Worm (Caenorhabditis elegans) whole organism, young adult: ENCODE results near the gene pfd-5.

Source experiments
- C17E4.6 ChIP-seq: fragments of 200-800 bp; sonication (Bioruptor generic); IDR thresholded peaks from 2 replicates; pipeline ENCODE4 v1.3.6; 2022; ENCODE audit warnings: missing genetic modification reagents, missing genetic modification characterization, missing compliant biosample characterization
- F10E7.11 ChIP-seq: sonication (generic microtip); optimal IDR thresholded peaks from 2 replicates; lab custom pipeline; 2017; ENCODE audit warnings: mild to moderate bottlenecking, missing genetic modification characterization, moderate library complexity, missing compliant biosample characterization
- F39B2.1 ChIP-seq: fragments of 200-800 bp; sonication (Bioruptor generic); IDR thresholded peaks from 2 replicates; pipeline ENCODE4 v1.3.6; 2022; ENCODE audit warnings: missing genetic modification reagents, missing genetic modification characterization, missing compliant biosample characterization
- F57A8.1 ChIP-seq: fragments of 200-800 bp; sonication (Bioruptor generic); optimal IDR thresholded peaks from 2 replicates; lab custom pipeline; 2018; ENCODE audit warnings: mild to moderate bottlenecking, missing genetic modification characterization, moderate library complexity, missing compliant biosample characterization
- T07F8.4 ChIP-seq: sonication (generic microtip); optimal IDR thresholded peaks from 2 replicates; lab custom pipeline; 2016; ENCODE audit warnings: mild to moderate bottlenecking, missing genetic modification characterization, moderate library complexity, missing compliant biosample characterization
- Y53F4B.3 ChIP-seq: fragments of 200-800 bp; sonication (Bioruptor generic); IDR thresholded peaks from 2 replicates; pipeline ENCODE4 v1.3.6; 2022; ENCODE audit warnings: missing genetic modification reagents, missing genetic modification characterization, missing compliant biosample characterization
- Y53G8AR.9 ChIP-seq: fragments of 200-800 bp; sonication (Bioruptor generic); conservative IDR thresholded peaks from 2 replicates; pipeline ENCODE4 v1.3.6; 2022; ENCODE audit warnings: missing genetic modification reagents, missing genetic modification characterization, missing compliant biosample characterization
- Y67H2A.10 ChIP-seq: fragments of 200-800 bp; sonication (Bioruptor generic); conservative IDR thresholded peaks from 2 replicates; pipeline ENCODE4 v1.3.6; 2022; ENCODE audit warnings: missing genetic modification reagents, missing genetic modification characterization, missing compliant biosample characterization
- athp-1 ChIP-seq: sonication (generic microtip); optimal IDR thresholded peaks from 2 replicates; lab custom pipeline; 2017; ENCODE audit warnings: mild to moderate bottlenecking, missing genetic modification characterization, missing compliant biosample characterization
- ccch-3 ChIP-seq: fragments of 200-800 bp; sonication (Bioruptor generic); optimal IDR thresholded peaks from 2 replicates; lab custom pipeline; 2018; ENCODE audit warnings: mild to moderate bottlenecking, missing genetic modification characterization, missing compliant biosample characterization
- cebp-1 ChIP-seq, 2 experiments: fragments of 200-800 bp in 1 of 2; sonication (Bioruptor generic) in 1 of 2; sonication (generic microtip) in 1 of 2; IDR thresholded peaks in 1 of 2; optimal IDR thresholded peaks in 1 of 2; 2 replicates each; pipeline versions ENCODE4 v1.3.6 to Lab custom; 2017 to 2022; ENCODE audit warnings: missing compliant biosample characterization in 2 of 2, missing genetic modification characterization in 2 of 2, mild to moderate bottlenecking in 1 of 2, missing genetic modification reagents in 1 of 2, moderate library complexity in 1 of 2
- cebp-2 ChIP-seq: fragments of 200-800 bp; sonication (Bioruptor generic); IDR thresholded peaks from 2 replicates; pipeline ENCODE4 v1.3.6; 2022; ENCODE audit warnings: missing genetic modification characterization, missing compliant biosample characterization
- ceh-79 ChIP-seq: sonication (generic microtip); optimal IDR thresholded peaks from 2 replicates; lab custom pipeline; 2017; ENCODE audit warnings: mild to moderate bottlenecking, missing genetic modification characterization, missing compliant biosample characterization
- die-1 ChIP-seq: sonication (generic microtip); optimal IDR thresholded peaks from 2 replicates; lab custom pipeline; 2016; ENCODE audit warnings: missing genotype, mild to moderate bottlenecking, missing genetic modification characterization, missing compliant biosample characterization
- dox-1 ChIP-seq: fragments of 200-800 bp; sonication (Bioruptor generic); IDR thresholded peaks from 2 replicates; pipeline ENCODE4 v1.3.6; 2022; ENCODE audit warnings: missing genetic modification reagents, missing genetic modification characterization, missing compliant biosample characterization
- dpff-1 ChIP-seq: sonication (generic microtip); optimal IDR thresholded peaks from 2 replicates; lab custom pipeline; 2017; ENCODE audit warnings: mild to moderate bottlenecking, missing genetic modification characterization, missing compliant biosample characterization
- dpl-1 ChIP-seq: fragments of 150-350 bp; optimal IDR thresholded peaks from 2 replicates; lab custom pipeline; 2014; ENCODE audit warnings: missing biosample characterization, missing genetic modification reagents, missing genetic modification characterization
- egl-44 ChIP-seq: fragments of 200-800 bp; sonication (Bioruptor generic); IDR thresholded peaks from 2 replicates; pipeline ENCODE4 v1.3.6; 2022; ENCODE audit warnings: missing genetic modification reagents, missing genetic modification characterization, missing compliant biosample characterization
- egrh-3 ChIP-seq: fragments of 200-800 bp; sonication (Bioruptor generic); IDR thresholded peaks from 2 replicates; pipeline ENCODE4 v1.3.6; 2022; ENCODE audit warnings: missing genetic modification reagents, missing genetic modification characterization, missing compliant biosample characterization
- ets-4 ChIP-seq: fragments of 200-800 bp; sonication (Bioruptor generic); optimal IDR thresholded peaks from 2 replicates; lab custom pipeline; 2018; ENCODE audit warnings: mild to moderate bottlenecking, missing genetic modification characterization, missing compliant biosample characterization
- hmg-1.2 ChIP-seq: fragments of 200-800 bp; sonication (Bioruptor generic); IDR thresholded peaks from 2 replicates; pipeline ENCODE4 v1.3.6; 2022; ENCODE audit warnings: missing genetic modification reagents, missing genetic modification characterization, missing compliant biosample characterization
- hmg-20 ChIP-seq: fragments of 200-800 bp; sonication (Bioruptor generic); IDR thresholded peaks from 2 replicates; pipeline ENCODE4 v1.3.6; 2022; ENCODE audit warnings: missing genetic modification reagents, missing genetic modification characterization, missing compliant biosample characterization
- hsf-1 ChIP-seq: fragments of 200-800 bp; sonication (Bioruptor generic); IDR thresholded peaks from 2 replicates; pipeline ENCODE4 v1.3.6; 2022; ENCODE audit warnings: missing genetic modification reagents, missing genetic modification characterization, missing compliant biosample characterization
- lin-26 ChIP-seq: fragments of 200-800 bp; sonication (Bioruptor generic); IDR thresholded peaks from 2 replicates; pipeline ENCODE4 v1.3.6; 2022; ENCODE audit warnings: missing genetic modification reagents, missing genetic modification characterization, missing compliant biosample characterization
- lin-40 ChIP-seq: sonication (generic microtip); optimal IDR thresholded peaks from 2 replicates; lab custom pipeline; 2016; ENCODE audit warnings: missing genetic modification characterization, mild to moderate bottlenecking, missing compliant biosample characterization, missing genotype, missing genetic modification reagents
- lsy-27 ChIP-seq: sonication (generic microtip); optimal IDR thresholded peaks from 2 replicates; lab custom pipeline; 2017; ENCODE audit warnings: missing genetic modification characterization, mild to moderate bottlenecking, missing compliant biosample characterization, antibody characterized with exemption, missing genotype, borderline replicate concordance; ENCODE audit not compliant: insufficient read depth
- madf-3 ChIP-seq: fragments of 200-800 bp; sonication (Bioruptor generic); IDR thresholded peaks from 2 replicates; pipeline ENCODE4 v1.3.6; 2022; ENCODE audit warnings: missing genetic modification reagents, missing genetic modification characterization, missing compliant biosample characterization
- madf-6 ChIP-seq: fragments of 200-800 bp; sonication (Bioruptor generic); IDR thresholded peaks from 2 replicates; pipeline ENCODE4 v1.3.6; 2022; ENCODE audit warnings: missing genetic modification reagents, missing genetic modification characterization, missing compliant biosample characterization
- mcd-1 ChIP-seq: fragments of 200-800 bp; sonication (Bioruptor generic); IDR thresholded peaks from 2 replicates; pipeline ENCODE4 v1.3.6; 2022; ENCODE audit warnings: missing genetic modification reagents, missing genetic modification characterization, missing compliant biosample characterization
- mes-4 ChIP-seq: sonication (generic microtip); optimal IDR thresholded peaks from 2 replicates; lab custom pipeline; 2016; ENCODE audit warnings: missing genotype, missing genetic modification characterization, missing compliant biosample characterization
- mxl-1 ChIP-seq: sonication (generic microtip); optimal IDR thresholded peaks from 2 replicates; lab custom pipeline; 2016; ENCODE audit warnings: missing genetic modification characterization, missing compliant biosample characterization
- nfya-1 ChIP-seq: sonication (generic microtip); optimal IDR thresholded peaks from 2 replicates; lab custom pipeline; 2017; ENCODE audit warnings: antibody characterized with exemption, missing compliant biosample characterization, missing genetic modification characterization, borderline replicate concordance; ENCODE audit not compliant: insufficient read depth
- nfya-2 ChIP-seq: fragments of 200-800 bp; sonication (Bioruptor generic); IDR thresholded peaks from 2 replicates; pipeline ENCODE4 v1.3.6; 2022; ENCODE audit warnings: missing genetic modification reagents, missing genetic modification characterization, missing compliant biosample characterization
- nhr-90 ChIP-seq: sonication (generic microtip); optimal IDR thresholded peaks from 2 replicates; lab custom pipeline; 2016; ENCODE audit warnings: missing genotype, mild to moderate bottlenecking, missing genetic modification characterization, missing compliant biosample characterization
- pbrm-1 ChIP-seq: fragments of 200-800 bp; sonication (Bioruptor generic); IDR thresholded peaks from 2 replicates; pipeline ENCODE4 v1.3.6; 2022; ENCODE audit warnings: missing genetic modification reagents, missing genetic modification characterization, missing compliant biosample characterization
- pha-4 ChIP-seq: fragments of 150-350 bp; sonication (generic microtip); optimal IDR thresholded peaks from 2 replicates; lab custom pipeline; 2014; ENCODE audit warnings: missing biosample characterization, missing genetic modification reagents, missing genetic modification characterization
- rpc-1 ChIP-seq, 2 experiments: fragments of 150-350 bp in 1 of 2; sonication (generic microtip) in 1 of 2; optimal IDR thresholded peaks; 2 replicates each; lab custom pipeline; 2014 to 2018; ENCODE audit warnings: missing biosample characterization in 1 of 2, missing genetic modification characterization in 1 of 2, missing genetic modification reagents in 1 of 2, missing genotype in 1 of 2
- sdz-38 ChIP-seq: sonication (generic microtip); optimal IDR thresholded peaks from 2 replicates; lab custom pipeline; 2016; ENCODE audit warnings: missing genotype, missing genetic modification characterization, missing compliant biosample characterization
- snpc-1.1 ChIP-seq: sonication (generic microtip); optimal IDR thresholded peaks from 2 replicates; lab custom pipeline; 2017; ENCODE audit warnings: missing genetic modification characterization, mild to moderate bottlenecking, missing compliant biosample characterization, antibody characterized with exemption, moderate library complexity, missing genotype, missing genetic modification reagents; ENCODE audit not compliant: insufficient read depth
- sptf-2 ChIP-seq: fragments of 200-800 bp; sonication (Bioruptor generic); optimal IDR thresholded peaks from 2 replicates; lab custom pipeline; 2018; ENCODE audit warnings: mild to moderate bottlenecking, missing genetic modification characterization, missing compliant biosample characterization
- tlf-1 ChIP-seq: fragments of 200-800 bp; sonication (Bioruptor generic); optimal IDR thresholded peaks from 2 replicates; lab custom pipeline; 2018; ENCODE audit warnings: mild to moderate bottlenecking, missing genetic modification characterization, missing compliant biosample characterization
- unc-130 ChIP-seq: sonication (generic microtip); optimal IDR thresholded peaks from 2 replicates; lab custom pipeline; 2016; ENCODE audit warnings: missing genetic modification reagents, missing genetic modification characterization, missing compliant biosample characterization
- zim-3 ChIP-seq: sonication (generic microtip); optimal IDR thresholded peaks from 2 replicates; lab custom pipeline; 2017; ENCODE audit warnings: mild to moderate bottlenecking, missing genetic modification characterization, moderate library complexity, missing compliant biosample characterization
- ztf-22 ChIP-seq: fragments of 200-800 bp; sonication (Bioruptor generic); optimal IDR thresholded peaks from 2 replicates; lab custom pipeline; 2018; ENCODE audit warnings: mild to moderate bottlenecking, missing genetic modification characterization, moderate library complexity, missing compliant biosample characterization
- ztf-25 ChIP-seq: fragments of 200-800 bp; sonication (Bioruptor generic); IDR thresholded peaks from 2 replicates; pipeline ENCODE4 v1.3.6; 2022; ENCODE audit warnings: missing genetic modification reagents, missing genetic modification characterization, missing compliant biosample characterization
- ztf-3 ChIP-seq: fragments of 200-800 bp; sonication (Bioruptor generic); optimal IDR thresholded peaks from 2 replicates; lab custom pipeline; 2018; ENCODE audit warnings: mild to moderate bottlenecking, missing genetic modification characterization, missing compliant biosample characterization

The pfd-5 gene

DNA sequence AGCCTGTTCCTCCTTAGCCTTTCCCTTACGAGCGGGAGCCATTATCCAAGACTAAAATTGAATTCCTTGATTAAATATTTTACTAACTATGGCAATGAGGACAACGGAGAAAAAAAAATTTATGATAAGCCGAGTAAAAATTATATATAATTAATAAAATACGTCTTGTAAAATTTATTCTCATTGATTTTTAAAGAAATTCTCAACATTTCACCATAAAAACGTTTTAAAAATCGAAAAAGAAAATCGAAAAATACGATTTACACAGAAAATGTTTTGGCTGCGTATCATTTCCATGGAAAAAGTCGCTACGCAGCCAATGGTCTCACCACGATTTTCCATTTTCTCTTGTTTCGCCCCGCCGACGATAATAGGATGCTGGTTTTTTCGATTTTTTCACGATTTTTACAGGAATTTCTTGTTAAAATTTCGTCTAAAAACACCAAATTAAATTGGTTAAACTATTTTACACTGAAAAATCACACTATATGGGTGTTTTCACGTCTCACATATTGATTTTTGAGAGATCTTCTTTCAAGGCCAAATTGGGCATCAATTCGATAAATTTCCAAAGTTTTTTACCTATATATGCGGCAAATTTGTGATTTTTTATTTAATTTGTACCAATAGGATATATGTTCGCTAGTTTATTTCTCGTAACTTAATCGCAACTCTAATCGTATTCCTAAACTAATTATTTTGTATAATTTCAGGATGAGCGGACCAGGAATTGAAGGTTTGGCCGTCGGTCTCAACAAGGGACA, 19.0 kb downstream of the pfd-5 start, which contains the start of the genes rps-14 and rpl-36 (continued):
- peak; percentile 89 for TF ChIP-seq pha-4 (tag; lab: Kevin White, UChicago)
- no peak for TF ChIP-seq cebp-2 (GFP tag; lab: Robert Waterston, UW)
- no peak for TF ChIP-seq nhr-90 (tag; lab: Kevin White, UChicago)
- no peak for TF ChIP-seq Y53F4B.3 (GFP tag; lab: Robert Waterston, UW)
- no peak for TF ChIP-seq ceh-79
- TF ChIP-seq zim-3, result no peak
- TF ChIP-seq hmg-20, result no peak
- no peak for TF ChIP-seq ztf-22 (GFP tag; lab: Kevin White, UChicago)
- TF ChIP-seq rpc-1 (optimal IDR thresholded peaks at IDR 0.05; lab: Kevin White, UChicago), result no peak
- no peak for TF ChIP-seq rpc-1 (tag; optimal IDR thresholded peaks at IDR 0.05; lab: Kevin White, UChicago)
- TF ChIP-seq ccch-3 (GFP tag; lab: Kevin White, UChicago), result no peak
- TF ChIP-seq ets-4 (GFP tag; lab: Kevin White, UChicago), result no peak
- peak; percentile 69 for TF ChIP-seq pbrm-1 (GFP tag; lab: Robert Waterston, UW)
- TF ChIP-seq egrh-3 (GFP tag; lab: Robert Waterston, UW), result no peak
- TF ChIP-seq ztf-25 (GFP tag; lab: Robert Waterston, UW), result no peak
- peak; percentile 70 for TF ChIP-seq madf-6
- TF ChIP-seq ztf-3 (GFP tag; lab: Kevin White, UChicago), result no peak
- TF ChIP-seq F39B2.1 (GFP tag; lab: Robert Waterston, UW), result no peak
- no peak for TF ChIP-seq dpff-1 (tag; lab: Kevin White, UChicago)
- TF ChIP-seq lsy-27 (tag; lab: Kevin White, UChicago), result no peak
- no peak for TF ChIP-seq T07F8.4
- no peak for TF ChIP-seq die-1
- peak; percentile 41; the same call in 1 of the 2 replicates for TF ChIP-seq dox-1 (GFP tag; lab: Robert Waterston, UW)
- TF ChIP-seq F10E7.11 (tag; lab: Kevin White, UChicago), result no peak
- TF ChIP-seq Y67H2A.10 (GFP tag; lab: Robert Waterston, UW), result peak; percentile 23; the same call in 1 of the 2 replicates
- peak; percentile 40 for TF ChIP-seq snpc-1.1 (tag; lab: Kevin White, UChicago)
- TF ChIP-seq athp-1 (tag; lab: Kevin White, UChicago), result no peak
- TF ChIP-seq mxl-1 (tag; lab: Kevin White, UChicago), result no peak
- TF ChIP-seq mcd-1 (GFP tag; lab: Robert Waterston, UW), result peak; percentile 84
- no peak for TF ChIP-seq nfya-1
- TF ChIP-seq madf-3 (GFP tag; lab: Robert Waterston, UW), result peak; percentile 88
- TF ChIP-seq egl-44 (GFP tag; lab: Robert Waterston, UW), result no peak
- no peak for TF ChIP-seq nfya-2 (GFP tag; lab: Robert Waterston, UW)
- no peak for TF ChIP-seq sptf-2 (GFP tag; lab: Kevin White, UChicago)
- TF ChIP-seq hsf-1 (GFP tag; lab: Robert Waterston, UW), result no peak
- no peak for TF ChIP-seq lin-26 (GFP tag; lab: Robert Waterston, UW)
- TF ChIP-seq C17E4.6 (GFP tag; lab: Robert Waterston, UW), result no peak
- TF ChIP-seq F57A8.1, result no peak
- no peak for TF ChIP-seq unc-130
- TF ChIP-seq hmg-1.2, result peak; percentile 87
- peak; percentile 82 for TF ChIP-seq tlf-1 (GFP tag; lab: Kevin White, UChicago)
- no peak for TF ChIP-seq dpl-1 (GFP tag; lab: Kevin White, UChicago)
- no peak for TF ChIP-seq mes-4 (tag; lab: Kevin White, UChicago)
- TF ChIP-seq sdz-38 (tag; lab: Kevin White, UChicago), result no peak
- no peak for TF ChIP-seq cebp-1 (GFP tag; IDR thresholded peaks at IDR 0.05; lab: Robert Waterston, UW)
- peak; percentile 77 for TF ChIP-seq cebp-1 (tag; optimal IDR thresholded peaks at IDR 0.05; lab: Kevin White, UChicago)
- TF ChIP-seq lin-40, result peak; percentile 82
- TF ChIP-seq Y53G8AR.9 (GFP tag; lab: Robert Waterston, UW), result 0 out of 2 replicates have a peak, but pooled peaks have one; percentile 28
